Worm (Caenorhabditis elegans): ENCODE measurements around the gene Y60A3A.23.

Gene Y60A3A.23

DNA sequence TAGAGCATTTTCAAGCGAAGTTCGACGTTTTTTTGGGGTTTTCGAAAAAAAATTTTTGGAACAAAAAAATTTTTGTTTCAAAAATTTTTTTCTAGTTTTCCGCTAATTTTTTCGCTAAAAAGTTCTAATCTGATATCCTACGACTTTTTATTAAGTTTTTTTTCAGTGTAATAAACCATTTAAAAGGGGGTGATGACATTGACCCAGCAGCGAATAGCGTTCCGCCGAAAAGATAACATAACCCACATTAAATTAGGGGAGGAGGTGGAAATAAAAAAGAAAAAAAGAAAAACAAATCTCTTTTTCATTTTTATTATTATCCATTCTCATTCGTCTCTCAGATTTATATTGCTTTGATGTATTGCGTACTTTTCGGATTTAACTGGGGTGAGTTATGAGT is at the start of gene Y60A3A.23:
Gene Y60A3A.23 (plus strand): TSS at position 301 of the 400 bp plus-strand sequence.
- TF ChIP-seq elt-2 (tag; optimal IDR thresholded peaks at IDR 0.05) (no peak), ztf-4 (tag; optimal IDR thresholded peaks at IDR 0.05) (no peak), pqm-1 (tag; optimal IDR thresholded peaks at IDR 0.05) (no peak), lin-39 (tag; optimal IDR thresholded peaks at IDR 0.05) (no peak), efl-3 (GFP tag; optimal IDR thresholded peaks at IDR 0.05) (no peak), swsn-7 (tag; optimal IDR thresholded peaks at IDR 0.05) (no peak), C16A3.4 (tag; optimal IDR thresholded peaks at IDR 0.05) (no peak), lir-3 (tag; optimal IDR thresholded peaks at IDR 0.05; ENCODE audit: poor library complexity) (no peak), ceh-63 (GFP tag; optimal IDR thresholded peaks at IDR 0.05) (no peak), unc-98 (GFP tag; IDR thresholded peaks at IDR 0.05) (no peak), alr-1 (tag; optimal IDR thresholded peaks at IDR 0.05; ENCODE audit: borderline replicate concordance) (no peak), lin-35 (GFP tag; optimal IDR thresholded peaks at IDR 0.05) (no peak), nhr-84 (tag; optimal IDR thresholded peaks at IDR 0.05) (no peak), egl-13 (tag; optimal IDR thresholded peaks at IDR 0.05) (no peak), ceh-88 (GFP tag; IDR thresholded peaks at IDR 0.05) (no peak), fkh-8 (tag; optimal IDR thresholded peaks at IDR 0.05) (no peak)

ce11 chrV:19958744-19959143 is 48.8 kb upstream of the Y60A3A.23 start, which contains the start of gene srh-172:
Gene srh-172 (plus strand): TSS chrV:19959044.
- TF ChIP-seq mep-1 (tag; optimal IDR thresholded peaks at IDR 0.05) (no peak), xbp-1 (tag; optimal IDR thresholded peaks at IDR 0.05) (no peak), lin-39 (tag; optimal IDR thresholded peaks at IDR 0.05) (no peak), nhr-19 (GFP tag; conservative IDR thresholded peaks at IDR 0.05) (no peak), ceh-88 (GFP tag; IDR thresholded peaks at IDR 0.05) (no peak), irx-1 (tag; optimal IDR thresholded peaks at IDR 0.05) (no peak), fkh-8 (tag; optimal IDR thresholded peaks at IDR 0.05) (no peak), ama-1 (optimal IDR thresholded peaks at IDR 0.05) (no peak)

- no peak for TF ChIP-seq snpc-4 (tag; optimal IDR thresholded peaks at IDR 0.05)
- TF ChIP-seq aha-1 (tag; optimal IDR thresholded peaks at IDR 0.05), result no peak
- no peak for TF ChIP-seq lin-35 (GFP tag; optimal IDR thresholded peaks at IDR 0.05)
- TF ChIP-seq sox-4 (tag; optimal IDR thresholded peaks at IDR 0.05), result no peak
- no peak for TF ChIP-seq lsy-2 (tag; optimal IDR thresholded peaks at IDR 0.05)
- TF ChIP-seq grh-1 (GFP tag; IDR thresholded peaks at IDR 0.05), result no peak
- TF ChIP-seq dpl-1 (GFP tag; optimal IDR thresholded peaks at IDR 0.05), result no peak
- no peak for TF ChIP-seq ztf-11 (tag; optimal IDR thresholded peaks at IDR 0.05)
- no peak for TF ChIP-seq irx-1 (tag; optimal IDR thresholded peaks at IDR 0.05)
- TF ChIP-seq dsc-1 (tag; optimal IDR thresholded peaks at IDR 0.05), result no peak
- TF ChIP-seq efl-3 (GFP tag; optimal IDR thresholded peaks at IDR 0.05), result no peak
- TF ChIP-seq egl-13 (tag; optimal IDR thresholded peaks at IDR 0.05), result no peak
- TF ChIP-seq ceh-8 (GFP tag; optimal IDR thresholded peaks at IDR 0.05), result no peak
- TF ChIP-seq isw-1 (GFP tag; IDR thresholded peaks at IDR 0.05), result no peak
- TF ChIP-seq sptf-1 (tag; optimal IDR thresholded peaks at IDR 0.05), result no peak
- TF ChIP-seq alr-1 (tag; optimal IDR thresholded peaks at IDR 0.05; ENCODE audit: borderline replicate concordance), result no peak
- TF ChIP-seq pag-3 (tag; optimal IDR thresholded peaks at IDR 0.05; ENCODE audit: borderline replicate concordance, insufficient read depth), result no peak
- TF ChIP-seq ceh-63 (GFP tag; optimal IDR thresholded peaks at IDR 0.05), result no peak
- TF ChIP-seq hpl-2 (GFP tag; optimal IDR thresholded peaks at IDR 0.05), result no peak
- TF ChIP-seq ces-1 (GFP tag; optimal IDR thresholded peaks at IDR 0.05), result no peak
Measured at ce11 chrV:19961971-19962370, 45.6 kb upstream of the Y60A3A.23 start.

- no peak for TF ChIP-seq snpc-4 (tag; optimal IDR thresholded peaks at IDR 0.05)
- TF ChIP-seq efl-1 (optimal IDR thresholded peaks at IDR 0.05), result no peak
- TF ChIP-seq efl-1 (GFP tag; optimal IDR thresholded peaks at IDR 0.05 in 1 of 2), result peak in 1 of 2 experiments; percentile 69
Measured at ce11 chrV:19965626-19966025, 41.9 kb upstream of the Y60A3A.23 start, which contains the start of gene srh-171. Gene srh-171 (plus strand): TSS chrV:19965700.

Measured in whole organism, L1 larva.